Fruit fly (Drosophila melanogaster): ENCODE measurements around the gene Galt.

DNA sequence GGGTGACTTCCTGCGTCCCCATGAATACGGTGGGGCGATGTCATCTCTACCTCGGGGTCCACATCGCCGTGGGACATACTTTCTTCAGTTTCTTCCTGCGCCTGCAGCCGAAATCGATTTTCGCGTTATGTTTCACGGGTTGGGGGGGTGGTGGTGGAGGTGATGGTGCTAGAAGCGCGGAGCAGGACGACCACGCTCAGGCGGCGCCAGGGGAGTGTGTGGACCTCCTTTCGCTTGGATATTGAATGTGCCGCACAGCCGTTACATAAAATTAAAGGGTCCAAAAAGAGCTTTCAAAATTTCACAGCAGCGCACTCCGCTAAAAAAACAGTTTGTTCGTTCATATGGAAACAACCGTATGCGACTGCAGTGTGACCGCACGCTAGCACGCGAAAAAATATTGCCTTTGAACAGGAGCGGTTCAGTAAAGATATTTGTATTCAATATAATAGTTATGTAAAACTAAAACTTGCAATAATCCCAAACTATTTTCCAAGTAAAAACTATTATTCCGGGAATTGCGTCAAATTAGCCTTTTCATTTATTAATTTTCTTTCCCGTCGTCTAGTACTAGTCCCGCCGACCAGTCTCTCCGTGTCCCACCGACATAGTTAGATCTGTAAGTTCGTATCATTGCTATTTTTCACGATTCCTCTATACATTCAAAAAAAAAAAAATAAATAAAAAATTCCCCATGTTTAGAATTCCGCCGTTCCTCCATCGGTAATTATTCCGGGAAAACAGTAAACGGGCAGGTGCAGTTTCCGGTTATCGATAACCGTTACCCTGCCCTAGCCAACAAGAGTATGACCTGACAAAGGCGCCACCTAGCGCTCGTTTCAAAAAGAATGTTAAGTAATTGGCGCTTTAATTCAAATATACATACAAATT, 16.4 kb upstream of the Galt start, which contains the start of gene Nhe3:
- TF ChIP-seq CG8478 (optimal IDR thresholded peaks at IDR 0.05) (no peak), CG34224 (GFP tag; IDR thresholded peaks at IDR 0.05; ENCODE audit: partially characterized antibody) (peak; percentile 46), inv (GFP tag; IDR thresholded peaks at IDR 0.05; ENCODE audit: partially characterized antibody) (peak; percentile 51; the same call in 1 of the 2 replicates), CG9437 (GFP tag; optimal IDR thresholded peaks at IDR 0.05) (peak; percentile 54), chinmo (GFP tag; IDR thresholded peaks at IDR 0.05; ENCODE audit: partially characterized antibody) (peak; percentile 81; the same call in 2 of the 4 replicates), CG18476 (GFP tag; optimal IDR thresholded peaks at IDR 0.05) (peak; percentile 81), insv (GFP tag; optimal IDR thresholded peaks at IDR 0.05) (peak in 1 of 2 experiments; percentile 29)

Measured in whole organism, embryonic.